Fruit fly (Drosophila melanogaster) whole organism, embryonic: ENCODE measurements around the gene Coa8.

Experiments used
- Atf3 ChIP-seq: fragments of 200-800 bp; sonication (Bioruptor generic); optimal IDR thresholded peaks from 3 replicates; lab custom pipeline; 2016; ENCODE audit warnings: missing biosample characterization, missing genetic modification characterization
- Atf6 ChIP-seq: fragments of 200-800 bp; sonication (Bioruptor generic); IDR thresholded peaks from 2 replicates; pipeline ENCODE4 v1.3.6; 2022; ENCODE audit warnings: missing biosample characterization, missing genetic modification characterization
- Blimp-1 ChIP-seq: fragments of 200-800 bp; sonication (Bioruptor generic); optimal IDR thresholded peaks from 3 replicates; lab custom pipeline; 2018; ENCODE audit warnings: missing biosample characterization, missing genetic modification characterization, mild to moderate bottlenecking, moderate library complexity, missing genetic modification reagents
- CG10462 ChIP-seq: fragments of 200-800 bp; sonication (Bioruptor generic); optimal IDR thresholded peaks from 2 replicates; lab custom pipeline; 2016; ENCODE audit warnings: missing biosample characterization, missing genetic modification characterization
- CG11093 ChIP-seq: fragments of 200-800 bp; sonication (Bioruptor generic); IDR thresholded peaks from 3 replicates; pipeline ENCODE4 v1.3.6; 2022; ENCODE audit warnings: missing biosample characterization, missing genetic modification characterization
- CG11456 ChIP-seq: fragments of 200-800 bp; sonication (Bioruptor generic); IDR thresholded peaks from 3 replicates; pipeline ENCODE4 v1.3.6; 2022; ENCODE audit warnings: missing biosample characterization, missing genetic modification characterization
- CG14860 ChIP-seq: fragments of 200-800 bp; sonication (Bioruptor generic); IDR thresholded peaks from 3 replicates; pipeline ENCODE4 v1.3.6; 2022; ENCODE audit warnings: missing biosample characterization, missing genetic modification characterization; ENCODE audit not compliant: partially characterized antibody
- CG14965 ChIP-seq: fragments of 200-800 bp; sonication (Bioruptor generic); optimal IDR thresholded peaks from 2 replicates; lab custom pipeline; 2016; ENCODE audit warnings: missing biosample characterization, missing genetic modification characterization, borderline replicate concordance
- CG15011 ChIP-seq: fragments of 200-800 bp; sonication (Bioruptor generic); optimal IDR thresholded peaks from 3 replicates; lab custom pipeline; 2018; ENCODE audit warnings: missing biosample characterization, mild to moderate bottlenecking, missing genetic modification characterization
- CG1529 ChIP-seq: fragments of 200-800 bp; sonication (Bioruptor generic); optimal IDR thresholded peaks from 3 replicates; lab custom pipeline; 2018; ENCODE audit warnings: missing biosample characterization, missing genetic modification characterization
- CG17361 ChIP-seq: fragments of 200-800 bp; sonication (Bioruptor generic); IDR thresholded peaks from 3 replicates; pipeline ENCODE4 v1.3.6; 2022; ENCODE audit warnings: missing biosample characterization, missing genetic modification characterization
- CG2116 ChIP-seq: fragments of 200-800 bp; sonication (Bioruptor generic); optimal IDR thresholded peaks from 3 replicates; lab custom pipeline; 2018; ENCODE audit warnings: missing biosample characterization, mild to moderate bottlenecking, missing genetic modification characterization
- CG4404 ChIP-seq: fragments of 200-800 bp; sonication (Bioruptor generic); IDR thresholded peaks from 2 replicates; pipeline ENCODE4 v1.3.6; 2022; ENCODE audit warnings: missing biosample characterization, missing genetic modification characterization
- CG4424 ChIP-seq: fragments of 200-800 bp; sonication (Bioruptor generic); optimal IDR thresholded peaks from 3 replicates; lab custom pipeline; 2016; ENCODE audit warnings: missing biosample characterization, missing genetic modification characterization
- CG4730 ChIP-seq: fragments of 200-800 bp; sonication (Bioruptor generic); IDR thresholded peaks from 2 replicates; pipeline ENCODE4 v1.3.6; 2022; ENCODE audit warnings: missing biosample characterization, missing genetic modification characterization
- CG6765 ChIP-seq: fragments of 200-800 bp; sonication (Bioruptor generic); optimal IDR thresholded peaks from 3 replicates; lab custom pipeline; 2017; ENCODE audit warnings: missing biosample characterization, mild to moderate bottlenecking, missing genetic modification characterization
- CG6854 ChIP-seq: fragments of 200-800 bp; sonication (Bioruptor generic); optimal IDR thresholded peaks from 3 replicates; lab custom pipeline; 2017; ENCODE audit warnings: missing biosample characterization, mild to moderate bottlenecking, missing genetic modification characterization
- CG8478 ChIP-seq: fragments of >200 bp; optimal IDR thresholded peaks from 2 replicates; lab custom pipeline; 2018
- CG8765 ChIP-seq: fragments of 200-800 bp; sonication (Bioruptor generic); IDR thresholded peaks from 2 replicates; pipeline ENCODE4 v1.3.6; 2022; ENCODE audit warnings: missing biosample characterization, missing genetic modification characterization
- CG9215 ChIP-seq: fragments of 200-800 bp; sonication (Bioruptor generic); IDR thresholded peaks from 2 replicates; pipeline ENCODE4 v1.3.6; 2022; ENCODE audit warnings: missing biosample characterization, missing genetic modification characterization
- CG9797 ChIP-seq: fragments of 200-800 bp; sonication (Bioruptor generic); optimal IDR thresholded peaks from 3 replicates; lab custom pipeline; 2018; ENCODE audit warnings: missing biosample characterization, mild to moderate bottlenecking, missing genetic modification characterization
- CHES-1-like ChIP-seq: fragments of 200-800 bp; sonication (Bioruptor generic); optimal IDR thresholded peaks from 2 replicates; lab custom pipeline; 2016; ENCODE audit warnings: missing biosample characterization, missing genetic modification characterization
- Hand ChIP-seq: fragments of 200-800 bp; sonication (Bioruptor generic); optimal IDR thresholded peaks from 2 replicates; lab custom pipeline; 2017; ENCODE audit warnings: mild to moderate bottlenecking, missing biosample characterization, missing genetic modification reagents, missing genetic modification characterization
- HmgD ChIP-seq: fragments of 200-800 bp; sonication (Bioruptor generic); optimal IDR thresholded peaks from 3 replicates; lab custom pipeline; 2016; ENCODE audit warnings: missing biosample characterization, missing genetic modification characterization
- Myb ChIP-seq: fragments of 200-800 bp; sonication (Bioruptor generic); optimal IDR thresholded peaks from 2 replicates; lab custom pipeline; 2016; ENCODE audit warnings: missing biosample characterization, missing genetic modification characterization
- NfI ChIP-seq: fragments of 200-800 bp; sonication (Bioruptor generic); optimal IDR thresholded peaks from 3 replicates; lab custom pipeline; 2018; ENCODE audit warnings: missing biosample characterization, mild to moderate bottlenecking, missing genetic modification characterization, moderate library complexity
- Scr ChIP-seq: fragments of 200-800 bp; sonication (Bioruptor generic); IDR thresholded peaks from 2 replicates; pipeline ENCODE4 v1.3.6; 2022; ENCODE audit warnings: missing biosample characterization, missing genetic modification characterization; ENCODE audit not compliant: partially characterized antibody
- Spps ChIP-seq: fragments of 200-800 bp; sonication (Bioruptor generic); optimal IDR thresholded peaks from 2 replicates; lab custom pipeline; 2018; ENCODE audit warnings: missing biosample characterization, mild to moderate bottlenecking, missing genetic modification characterization
- Stat92E ChIP-seq, 3 experiments: fragments of >200 bp in 2 of 3; fragments of 200-800 bp in 1 of 3; sonication (Bioruptor generic) in 1 of 3; optimal IDR thresholded peaks; 2 replicates each; lab custom pipeline; 2017 to 2019; ENCODE audit warnings: missing biosample characterization in 3 of 3, missing genetic modification characterization in 3 of 3, mild to moderate bottlenecking in 1 of 3, moderate library complexity in 1 of 3
- Trl ChIP-seq, 3 experiments: fragments of >200 bp in 2 of 3; fragments of 200-800 bp in 1 of 3; sonication (Bioruptor generic) in 1 of 3; optimal IDR thresholded peaks; 2 replicates in 1 of 3; 3 replicates in 2 of 3; lab custom pipeline; 2016 to 2017; ENCODE audit warnings: missing biosample characterization in 1 of 3, missing genetic modification characterization in 1 of 3
- Xrp1 ChIP-seq: fragments of 200-800 bp; sonication (Bioruptor generic); IDR thresholded peaks from 2 replicates; pipeline ENCODE4 v1.3.6; 2022; ENCODE audit warnings: missing biosample characterization, missing genetic modification characterization
- aop ChIP-seq: fragments of 200-800 bp; sonication (Bioruptor generic); IDR thresholded peaks from 2 replicates; pipeline ENCODE4 v1.3.6; 2022; ENCODE audit warnings: missing biosample characterization, missing genetic modification characterization
- cwo ChIP-seq: fragments of 200-800 bp; sonication (Bioruptor generic); optimal IDR thresholded peaks from 3 replicates; lab custom pipeline; 2017; ENCODE audit warnings: missing biosample characterization, missing genetic modification characterization, mild to moderate bottlenecking, moderate library complexity, missing genetic modification reagents
- dmrt11E ChIP-seq: fragments of 200-800 bp; sonication (Bioruptor generic); optimal IDR thresholded peaks from 3 replicates; lab custom pipeline; 2018; ENCODE audit warnings: missing biosample characterization, mild to moderate bottlenecking, missing genetic modification characterization, moderate library complexity
- ewg ChIP-seq: fragments of 200-800 bp; sonication (Bioruptor generic); optimal IDR thresholded peaks from 3 replicates; lab custom pipeline; 2017; ENCODE audit warnings: mild to moderate bottlenecking, missing biosample characterization, missing genetic modification reagents, missing genetic modification characterization
- ftz-f1 ChIP-seq: fragments of 200-800 bp; sonication (Bioruptor generic); optimal IDR thresholded peaks from 2 replicates; lab custom pipeline; 2016; ENCODE audit warnings: missing biosample characterization, missing genetic modification characterization
- gem ChIP-seq: fragments of 200-800 bp; sonication (Bioruptor generic); optimal IDR thresholded peaks from 2 replicates; lab custom pipeline; 2019; ENCODE audit warnings: missing biosample characterization, mild to moderate bottlenecking, missing genetic modification characterization, moderate library complexity
- gro ChIP-seq: fragments of 200-800 bp; sonication (Bioruptor generic); optimal IDR thresholded peaks from 2 replicates; lab custom pipeline; 2016; ENCODE audit warnings: missing biosample characterization, missing genetic modification characterization
- hb ChIP-seq: fragments of 200-800 bp; sonication (Bioruptor generic); IDR thresholded peaks from 3 replicates; pipeline ENCODE4 v1.3.6; 2022; ENCODE audit warnings: missing biosample characterization, missing genetic modification characterization; ENCODE audit not compliant: partially characterized antibody
- insv ChIP-seq, 2 experiments: fragments of 200-800 bp; sonication (Bioruptor generic); optimal IDR thresholded peaks; 3 replicates each; lab custom pipeline; 2016 to 2018; ENCODE audit warnings: missing biosample characterization in 2 of 2, missing genetic modification characterization in 2 of 2
- inv ChIP-seq: fragments of 200-800 bp; sonication (Bioruptor generic); IDR thresholded peaks from 2 replicates; pipeline ENCODE4 v1.3.6; 2022; ENCODE audit warnings: missing biosample characterization, missing genetic modification characterization; ENCODE audit not compliant: partially characterized antibody
- kay ChIP-seq: fragments of 200-800 bp; sonication (Bioruptor generic); optimal IDR thresholded peaks from 2 replicates; lab custom pipeline; 2016; ENCODE audit warnings: missing biosample characterization, missing genetic modification characterization
- lilli ChIP-seq: fragments of 200-800 bp; sonication (Bioruptor generic); optimal IDR thresholded peaks from 3 replicates; lab custom pipeline; 2016; ENCODE audit warnings: missing biosample characterization, missing genetic modification characterization
- nau ChIP-seq: fragments of 200-800 bp; sonication (Bioruptor generic); optimal IDR thresholded peaks from 3 replicates; lab custom pipeline; 2017; ENCODE audit warnings: missing biosample characterization, mild to moderate bottlenecking, missing genetic modification characterization, missing genetic modification reagents
- pan ChIP-seq, 4 experiments: fragments of >200 bp in 3 of 4; fragments of 200-800 bp in 1 of 4; sonication (Bioruptor generic) in 1 of 4; optimal IDR thresholded peaks in 3 of 4; IDR thresholded peaks in 1 of 4; 2 replicates each; pipeline versions ENCODE4 v1.3.6 to Lab custom; 2017 to 2022; ENCODE audit warnings: missing biosample characterization in 2 of 4, missing genetic modification characterization in 2 of 4, mixed read lengths in 1 of 4
- tgo ChIP-seq: fragments of 200-800 bp; sonication (Bioruptor generic); IDR thresholded peaks from 3 replicates; pipeline ENCODE4 v1.3.6; 2022; ENCODE audit warnings: missing biosample characterization, missing genetic modification characterization
- trh ChIP-seq: fragments of 200-800 bp; sonication (Bioruptor generic); optimal IDR thresholded peaks from 2 replicates; lab custom pipeline; 2016; ENCODE audit warnings: missing biosample characterization, missing genetic modification characterization
- vvl ChIP-seq: fragments of 200-800 bp; sonication (Bioruptor generic); IDR thresholded peaks from 2 replicates; pipeline ENCODE4 v1.3.6; 2022; ENCODE audit warnings: missing biosample characterization, missing genetic modification characterization

Coa8 gene

DNA sequence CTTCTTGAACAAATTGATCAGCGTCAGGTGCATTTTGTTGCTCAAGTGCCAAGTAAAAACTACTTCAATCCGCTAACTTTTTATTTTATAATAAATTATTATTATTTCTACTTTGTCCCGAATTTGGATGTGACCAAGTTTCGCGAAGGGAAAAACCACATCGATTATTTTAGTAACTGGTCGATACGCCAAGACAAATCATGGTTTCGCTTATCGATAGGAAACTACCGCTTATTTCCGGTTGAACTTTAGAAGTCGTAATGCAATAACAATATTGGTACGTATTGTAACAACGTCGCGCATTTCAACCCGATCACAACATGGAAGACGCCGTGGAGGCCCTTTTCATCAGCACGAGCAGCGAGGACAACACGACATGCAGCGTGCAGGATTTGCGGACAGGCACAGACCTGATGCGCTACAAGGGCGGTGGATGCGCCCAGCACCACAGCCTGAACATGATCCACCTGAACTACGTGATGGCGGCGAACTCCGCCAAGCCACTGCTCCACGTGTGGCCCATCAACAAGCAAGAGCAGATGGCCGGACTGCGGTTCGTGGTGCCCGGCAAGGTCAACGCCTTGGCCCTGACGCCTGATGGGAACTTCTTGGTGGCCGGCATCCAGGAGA lies 2.9 kb upstream of the Coa8 start, which contains the start of the genes CG14817 and CG14805 (continued):
- TF ChIP-seq CG9215 (GFP tag; lab: Robert Waterston, UW) (no peak), CG15011 (GFP tag; lab: Kevin White, UChicago) (no peak), trh (GFP tag; lab: Kevin White, UChicago) (no peak), CG6854 (GFP tag; lab: Kevin White, UChicago) (peak; percentile 83), gro (GFP tag; lab: Kevin White, UChicago) (no peak), HmgD (GFP tag; lab: Kevin White, UChicago) (no peak), insv (GFP tag; optimal IDR thresholded peaks at IDR 0.05; lab: Kevin White, UChicago) (peak in 1 of 2 experiments; percentile 56), Trl (optimal IDR thresholded peaks at IDR 0.05; lab: Kevin White, UChicago) (no peak), Trl (GFP tag; optimal IDR thresholded peaks at IDR 0.05; lab: Kevin White, UChicago) (peak; percentile 40), Xrp1 (GFP tag; lab: Robert Waterston, UW) (0 out of 2 replicates have a peak, but pooled peaks have one; percentile 9), CG4404 (GFP tag; lab: Robert Waterston, UW) (no peak), CG11093 (GFP tag; lab: Robert Waterston, UW) (no peak), CHES-1-like (GFP tag; lab: Kevin White, UChicago) (peak; percentile 41), lilli (GFP tag; lab: Kevin White, UChicago) (no peak), dmrt11E (peak; percentile 59), CG1529 (GFP tag; lab: Kevin White, UChicago) (peak; percentile 54), CG8478 (no peak), Spps (tag; lab: Kevin White, UChicago) (peak; percentile 56), CG14860 (GFP tag; lab: Robert Waterston, UW) (no peak), Atf6 (GFP tag; lab: Robert Waterston, UW) (peak; percentile 50; the same call in 1 of the 2 replicates), CG10462 (GFP tag; lab: Kevin White, UChicago) (no peak), CG9797 (GFP tag; lab: Kevin White, UChicago) (peak; percentile 72), Stat92E (GFP tag; optimal IDR thresholded peaks at IDR 0.05; lab: Kevin White, UChicago) (no peak), tgo (GFP tag; lab: Robert Waterston, UW) (peak; percentile 48; the same call in 1 of the 3 replicates), CG2116 (GFP tag; lab: Kevin White, UChicago) (peak; percentile 91), CG4424 (GFP tag; lab: Kevin White, UChicago) (no peak), aop (GFP tag; lab: Robert Waterston, UW) (no peak), ftz-f1 (GFP tag; lab: Kevin White, UChicago) (peak; percentile 31), vvl (GFP tag; lab: Robert Waterston, UW) (peak; percentile 67), Blimp-1 (no peak), Atf3 (GFP tag; lab: Kevin White, UChicago) (no peak), CG17361 (GFP tag; lab: Robert Waterston, UW) (peak; percentile 67; the same call in 2 of the 3 replicates), CG6765 (GFP tag; lab: Kevin White, UChicago) (peak; percentile 93), CG4730 (GFP tag; lab: Robert Waterston, UW) (no peak), inv (GFP tag; lab: Robert Waterston, UW) (no peak; the same call in 1 of the 2 replicates), kay (GFP tag; lab: Kevin White, UChicago) (no peak), Myb (GFP tag; lab: Kevin White, UChicago) (no peak), CG8765 (no peak), gem (tag; lab: Kevin White, UChicago) (no peak), hb (GFP tag; lab: Robert Waterston, UW) (no peak), NfI (GFP tag; lab: Kevin White, UChicago) (peak; percentile 86), Scr (GFP tag; lab: Robert Waterston, UW) (peak; percentile 56), CG11456 (GFP tag; lab: Robert Waterston, UW) (peak; percentile 77; the same call in 2 of the 3 replicates), Hand (peak; percentile 68), ewg (GFP tag; lab: Kevin White, UChicago) (peak; percentile 20), pan (optimal IDR thresholded peaks at IDR 0.05; lab: Kevin White, UChicago) (no peak), pan (GFP tag; optimal IDR thresholded peaks at IDR 0.05 in 1 of 2, IDR thresholded peaks at IDR 0.05 in 1 of 2) (peak in 1 of 2 experiments; percentile 56), nau (no peak), cwo (peak; percentile 38), CG14965 (GFP tag; lab: Kevin White, UChicago) (no peak)
